Fruit fly (Drosophila melanogaster): ENCODE measurements around the gene CG17380.

Gene CG17380

dm6 chr3R:23365028-23365427, 38.5 kb downstream of the CG17380 start:
- TF ChIP-seq CG6792 (GFP tag; optimal IDR thresholded peaks at IDR 0.05) (no peak), CG16779 (tag; optimal IDR thresholded peaks at IDR 0.05) (no peak), Blimp-1 (GFP tag; optimal IDR thresholded peaks at IDR 0.05) (no peak), salr (GFP tag; optimal IDR thresholded peaks at IDR 0.05) (peak in 1 of 2 experiments; percentile 19), Sox14 (GFP tag; optimal IDR thresholded peaks at IDR 0.05) (peak; percentile 3), CG6163 (GFP tag; IDR thresholded peaks at IDR 0.05) (no peak), CG3919 (GFP tag; optimal IDR thresholded peaks at IDR 0.05) (peak; percentile 12), CG1621 (tag; optimal IDR thresholded peaks at IDR 0.05) (no peak), CG9139 (GFP tag; optimal IDR thresholded peaks at IDR 0.05) (no peak), Sox15 (GFP tag; optimal IDR thresholded peaks at IDR 0.05) (no peak), pdm3 (GFP tag; optimal IDR thresholded peaks at IDR 0.05) (peak; percentile 39), Ets21C (GFP tag; optimal IDR thresholded peaks at IDR 0.05) (no peak), CG6808 (GFP tag; optimal IDR thresholded peaks at IDR 0.05) (no peak), OdsH (GFP tag; optimal IDR thresholded peaks at IDR 0.05) (peak; percentile 29), svp (GFP tag) (no peak), CG10669 (GFP tag; optimal IDR thresholded peaks at IDR 0.05) (no peak), CG15336 (GFP tag; IDR thresholded peaks at IDR 0.05) (peak; percentile 71), Eip78C (GFP tag) (peak; percentile 56), fkh (GFP tag; optimal IDR thresholded peaks at IDR 0.05) (no peak), Ets96B (tag; optimal IDR thresholded peaks at IDR 0.05) (no peak), Smox (GFP tag; optimal IDR thresholded peaks at IDR 0.05) (no peak), achi (GFP tag; optimal IDR thresholded peaks at IDR 0.05) (peak; percentile 24), net (GFP tag; optimal IDR thresholded peaks at IDR 0.05) (peak; percentile 24), CG8319 (GFP tag; optimal IDR thresholded peaks at IDR 0.05) (no peak), CG32006 (GFP tag; optimal IDR thresholded peaks at IDR 0.05) (peak; percentile 68), CG8119 (GFP tag; IDR thresholded peaks at IDR 0.05) (peak; percentile 65), fd85E (GFP tag; optimal IDR thresholded peaks at IDR 0.05) (no peak), CG10631 (GFP tag; optimal IDR thresholded peaks at IDR 0.05) (peak; percentile 14), CG31627 (GFP tag; optimal IDR thresholded peaks at IDR 0.05) (no peak), Eip75B (GFP tag; optimal IDR thresholded peaks at IDR 0.05) (no peak), Hr39 (GFP tag; optimal IDR thresholded peaks at IDR 0.05) (no peak), Hr38 (GFP tag; optimal IDR thresholded peaks at IDR 0.05) (no peak), CG4318 (GFP tag; optimal IDR thresholded peaks at IDR 0.05) (peak; percentile 44), eg (GFP tag; IDR thresholded peaks at IDR 0.05) (peak; percentile 58), Gug (GFP tag; IDR thresholded peaks at IDR 0.05) (peak; percentile 30; the same call in 1 of the 2 replicates), Hr4 (GFP tag; optimal IDR thresholded peaks at IDR 0.05) (peak; percentile 75), dac (GFP tag; optimal IDR thresholded peaks at IDR 0.05) (peak; percentile 53), Lpt (GFP tag; optimal IDR thresholded peaks at IDR 0.05) (no peak), CG3032 (tag; optimal IDR thresholded peaks at IDR 0.05) (no peak), esn (GFP tag; optimal IDR thresholded peaks at IDR 0.05) (no peak), CG8632 (GFP tag; optimal IDR thresholded peaks at IDR 0.05) (no peak), CG11902 (GFP tag; optimal IDR thresholded peaks at IDR 0.05) (no peak), lz (GFP tag; optimal IDR thresholded peaks at IDR 0.05) (no peak), CG11294 (GFP tag; IDR thresholded peaks at IDR 0.05) (0 out of 2 replicates have a peak, but pooled peaks have one; percentile 24), CG11762 (GFP tag; optimal IDR thresholded peaks at IDR 0.05; ENCODE audit: insufficient read depth) (no peak), cyc (GFP tag; optimal IDR thresholded peaks at IDR 0.05) (no peak), Sox102F (GFP tag; optimal IDR thresholded peaks at IDR 0.05) (no peak), vri (GFP tag; optimal IDR thresholded peaks at IDR 0.05) (no peak), ss (GFP tag; optimal IDR thresholded peaks at IDR 0.05) (no peak), CG6854 (GFP tag; optimal IDR thresholded peaks at IDR 0.05) (no peak), CG6276 (GFP tag; optimal IDR thresholded peaks at IDR 0.05) (peak; percentile 41)
